Worm (Caenorhabditis elegans) whole organism, L4/young adult: ENCODE measurements around the gene B0228.7.

ENCODE experiments used
- dao-5 ChIP-seq: sonication (generic microtip); optimal IDR thresholded peaks from 2 replicates; lab custom pipeline; 2016; ENCODE audit warnings: missing genotype, missing genetic modification characterization, moderate library complexity, missing compliant biosample characterization
- him-1 ChIP-seq: sonication (generic microtip); optimal IDR thresholded peaks from 2 replicates; lab custom pipeline; 2016; ENCODE audit warnings: missing genotype, missing genetic modification reagents, missing genetic modification characterization, missing compliant biosample characterization

DNA sequence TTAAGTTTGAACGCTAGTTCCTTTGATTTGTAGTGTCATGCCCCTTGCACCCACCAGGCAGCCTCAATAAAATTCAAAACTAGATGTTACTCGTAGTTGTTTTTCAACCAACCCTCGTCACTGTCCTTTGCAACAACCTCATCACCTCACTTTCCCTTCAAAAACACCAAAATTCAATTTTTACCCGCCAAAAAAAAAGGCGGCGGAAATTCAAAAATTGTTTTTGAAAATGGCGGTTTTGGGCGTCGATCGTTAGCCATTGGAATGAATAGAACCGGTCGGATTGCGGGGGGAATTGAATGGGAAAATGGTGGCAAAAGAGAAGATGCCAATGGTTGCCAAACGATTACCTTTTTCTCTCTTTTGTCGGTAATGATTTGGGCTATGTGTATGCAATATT, 47.2 kb upstream of the B0228.7 start:
- no peak for TF ChIP-seq dao-5
- no peak for TF ChIP-seq him-1 (tag; lab: Kevin White, UChicago)
